Worm (Caenorhabditis elegans) whole organism, L4/young adult: ENCODE measurements around the gene cest-10.

Source experiments
- W03F9.2 ChIP-seq: fragments of 150-350 bp; optimal IDR thresholded peaks from 2 replicates; lab custom pipeline; 2014; ENCODE audit warnings: missing biosample characterization, missing genetic modification characterization
- dao-5 ChIP-seq: sonication (generic microtip); optimal IDR thresholded peaks from 2 replicates; lab custom pipeline; 2016; ENCODE audit warnings: missing genotype, missing genetic modification characterization, moderate library complexity, missing compliant biosample characterization
- him-1 ChIP-seq: sonication (generic microtip); optimal IDR thresholded peaks from 2 replicates; lab custom pipeline; 2016; ENCODE audit warnings: missing genotype, missing genetic modification reagents, missing genetic modification characterization, missing compliant biosample characterization

The cest-10 gene

DNA sequence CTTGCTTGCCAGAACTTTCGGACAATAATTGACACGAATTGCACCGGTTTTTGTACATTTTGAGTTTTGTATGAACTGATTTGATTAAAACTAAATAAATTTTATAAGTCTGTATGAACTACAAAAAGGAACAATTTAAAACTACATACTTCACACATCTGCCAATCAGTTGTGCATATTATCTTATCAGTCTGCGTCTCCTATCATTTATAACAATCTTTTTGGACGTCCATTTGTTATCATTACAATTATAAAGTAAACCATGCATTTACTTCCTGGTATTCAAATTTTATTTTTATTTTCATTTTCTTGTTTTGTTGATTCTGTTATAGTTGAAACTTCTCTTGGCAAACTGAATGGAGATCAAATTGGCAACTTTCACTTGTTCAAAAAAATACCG, at the start of gene cest-10:
TSS of gene cest-10 (plus strand) at position 254 of the 400 bp plus-strand sequence.
- TF ChIP-seq W03F9.2 (tag; lab: Kevin White, UChicago) (peak; percentile 6), him-1 (no peak)

DNA sequence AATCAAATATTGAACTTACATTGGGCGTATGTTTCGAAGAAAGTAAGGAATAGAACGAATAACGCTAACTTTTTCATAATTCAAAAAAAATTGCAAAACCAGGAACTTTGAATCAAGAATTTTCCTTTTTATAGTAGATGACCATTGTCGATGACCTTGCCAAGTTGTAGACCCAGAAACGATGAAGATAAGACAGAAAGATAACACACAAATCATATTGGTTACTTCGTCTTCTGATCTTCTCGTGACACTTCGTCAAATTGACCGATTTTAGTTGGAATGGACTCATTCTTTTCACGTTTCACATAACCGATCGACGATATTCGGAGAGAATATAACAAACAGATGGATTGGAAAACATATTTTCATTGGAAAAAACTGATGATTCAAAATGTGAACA, 48.6 kb upstream of the cest-10 start, which contains the start of gene grsp-3:
TSS of gene grsp-3 (minus strand) at position 149 of the 400 bp plus-strand sequence.
- TF ChIP-seq him-1, result no peak
- no peak for TF ChIP-seq dao-5

DNA sequence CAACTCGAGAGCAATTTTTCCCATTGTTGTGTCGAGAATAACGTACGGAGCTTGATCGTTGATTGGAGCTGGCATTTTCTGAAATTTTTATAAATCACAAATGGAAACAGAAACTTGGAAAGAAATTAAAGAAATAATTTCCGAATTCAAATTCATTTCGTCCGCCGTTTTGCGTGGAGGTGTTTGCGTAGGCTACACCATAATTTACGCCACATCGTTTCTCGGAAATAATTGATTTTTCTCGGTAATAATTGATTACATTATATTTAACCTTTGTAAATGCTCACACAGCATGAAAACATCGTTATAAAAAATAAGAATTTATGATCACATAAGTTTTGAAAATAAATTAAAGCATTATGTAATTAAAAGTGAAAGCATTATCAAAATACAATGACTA, 47.2 kb upstream of the cest-10 start, which contains the start of gene cyn-12:
TSS of gene cyn-12 (minus strand) at position 78 of the 400 bp plus-strand sequence.
- TF ChIP-seq W03F9.2 (tag; lab: Kevin White, UChicago) (no peak), dao-5 (no peak), him-1 (no peak)

DNA sequence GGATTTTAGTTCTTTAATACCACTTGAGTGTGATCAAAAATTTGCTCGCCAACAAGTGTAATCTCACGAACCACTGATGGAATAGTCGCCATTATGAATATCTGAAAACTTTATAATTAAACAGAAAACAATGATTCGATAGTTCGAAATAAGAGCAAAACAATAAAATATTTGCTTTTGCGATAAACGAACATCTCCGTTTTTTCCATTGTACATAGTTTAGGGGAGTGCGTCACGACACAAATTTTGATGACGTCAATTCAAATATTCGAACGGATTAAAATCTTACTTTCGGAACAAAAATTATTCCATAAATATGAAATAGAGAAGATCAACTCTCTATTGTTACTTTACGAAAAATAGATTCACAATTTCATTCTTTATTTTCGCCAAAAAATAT, 46.4 kb upstream of the cest-10 start, which contains the start of gene mutd-1:
TSS of gene mutd-1 (minus strand) at position 101 of the 400 bp plus-strand sequence.
- no peak for TF ChIP-seq him-1
- TF ChIP-seq dao-5, result no peak
- no peak for TF ChIP-seq W03F9.2 (tag; lab: Kevin White, UChicago)

DNA sequence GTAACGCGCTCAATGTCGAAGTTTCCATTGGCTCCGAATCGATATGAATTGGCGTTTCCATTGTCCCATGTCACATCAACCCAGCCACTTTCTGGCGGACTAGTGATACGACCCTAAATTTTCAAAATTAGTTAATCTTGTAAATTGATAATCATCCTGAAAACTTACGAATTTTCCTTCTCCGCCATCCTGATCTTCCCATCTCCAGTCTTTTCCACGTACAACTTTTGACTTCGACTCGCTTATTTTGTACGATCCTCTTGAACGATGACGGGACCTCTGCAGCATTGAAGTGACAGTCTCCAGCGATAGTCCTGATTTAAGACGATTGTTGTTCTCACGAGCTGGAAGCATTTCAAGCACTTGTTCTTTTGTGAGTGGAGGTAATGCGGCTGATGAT, 41.2 kb upstream of the cest-10 start:
- TF ChIP-seq dao-5 (no peak), him-1 (no peak), W03F9.2 (tag; lab: Kevin White, UChicago) (no peak)

DNA sequence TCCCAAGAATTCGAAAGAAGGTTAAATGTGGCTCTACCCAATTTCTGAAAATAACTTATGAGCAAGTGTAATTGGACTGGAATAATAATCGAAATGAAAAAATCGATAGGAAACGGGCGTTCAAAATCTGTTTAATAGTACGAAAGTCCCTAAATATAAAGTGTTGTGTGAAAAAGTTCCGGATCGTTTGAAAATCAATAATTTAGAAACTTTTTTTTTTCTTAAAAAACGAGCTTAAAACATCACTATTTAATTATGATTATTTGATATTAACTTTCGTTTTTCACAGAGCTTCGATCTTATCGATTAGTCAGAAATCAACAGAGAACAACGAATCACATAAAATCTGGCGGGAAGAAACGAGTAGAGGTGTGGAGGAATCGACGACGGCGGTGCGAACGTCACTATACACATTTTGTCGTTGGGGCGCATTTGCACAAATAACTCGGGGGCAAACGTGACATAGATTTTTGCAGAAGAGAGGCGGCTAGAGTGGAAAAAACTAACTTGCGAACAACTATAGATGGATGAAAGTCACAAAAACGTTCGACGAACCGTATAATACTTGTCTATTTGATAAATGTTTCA, 35.6 kb upstream of the cest-10 start, which contains the start of gene hecd-1:
TSS of gene hecd-1 (minus strand) at position 51 of the 588 bp plus-strand sequence.
- TF ChIP-seq him-1, result no peak
- no peak for TF ChIP-seq dao-5
- TF ChIP-seq W03F9.2 (tag; lab: Kevin White, UChicago), result no peak

DNA sequence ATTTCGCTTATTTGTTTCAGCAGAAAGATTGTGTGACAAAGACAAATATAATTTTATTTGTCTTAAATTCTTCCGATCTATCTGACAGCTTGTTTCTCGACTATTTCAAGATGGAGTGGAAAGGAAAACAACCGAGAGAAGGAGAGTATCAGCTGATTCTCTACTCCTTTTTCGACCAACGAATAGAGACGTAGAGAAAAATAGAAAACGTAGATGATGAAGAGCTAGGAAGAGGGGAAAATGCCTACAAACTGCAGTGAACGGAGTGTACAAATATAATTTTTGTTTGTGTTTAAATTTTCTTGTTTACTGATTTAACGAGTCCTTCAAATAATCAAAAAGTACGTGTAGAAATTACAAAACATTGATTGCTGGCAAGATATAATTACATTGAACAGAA, 32.6 kb upstream of the cest-10 start:
- TF ChIP-seq W03F9.2 (tag; lab: Kevin White, UChicago) (peak; percentile 21), him-1 (no peak)

DNA sequence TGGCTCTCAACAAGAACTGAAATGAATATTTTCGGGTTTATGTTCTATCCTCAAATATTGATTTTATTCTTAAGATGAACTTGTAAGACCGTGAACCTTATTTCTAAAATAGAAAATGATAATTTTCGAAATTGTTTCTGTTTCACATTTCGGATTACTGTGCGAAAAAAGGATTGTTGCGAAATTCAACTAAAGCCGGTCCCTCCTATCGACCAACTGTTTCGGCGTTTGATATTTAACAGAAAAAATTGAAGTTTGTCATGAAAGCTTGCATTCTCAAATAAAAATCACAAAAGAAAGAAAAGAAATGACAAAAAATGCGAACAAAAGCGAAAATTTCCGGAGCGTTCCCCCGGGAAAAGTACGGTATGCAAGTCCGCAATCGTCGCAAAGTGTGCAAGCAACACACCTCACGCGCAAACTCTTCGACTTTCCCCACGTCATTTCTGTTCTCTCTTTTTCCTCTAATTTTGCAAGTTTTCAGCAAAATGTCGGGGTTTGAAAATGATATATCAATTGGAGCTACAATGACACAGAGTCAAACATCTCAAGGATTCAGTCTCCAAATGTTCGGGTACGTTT, 31.2 kb upstream of the cest-10 start, which contains the start of gene C34D4.4:
TSS of gene C34D4.4 (plus strand) at position 342 of the 582 bp plus-strand sequence.
- TF ChIP-seq dao-5 (no peak), W03F9.2 (tag; lab: Kevin White, UChicago) (no peak), him-1 (no peak)

DNA sequence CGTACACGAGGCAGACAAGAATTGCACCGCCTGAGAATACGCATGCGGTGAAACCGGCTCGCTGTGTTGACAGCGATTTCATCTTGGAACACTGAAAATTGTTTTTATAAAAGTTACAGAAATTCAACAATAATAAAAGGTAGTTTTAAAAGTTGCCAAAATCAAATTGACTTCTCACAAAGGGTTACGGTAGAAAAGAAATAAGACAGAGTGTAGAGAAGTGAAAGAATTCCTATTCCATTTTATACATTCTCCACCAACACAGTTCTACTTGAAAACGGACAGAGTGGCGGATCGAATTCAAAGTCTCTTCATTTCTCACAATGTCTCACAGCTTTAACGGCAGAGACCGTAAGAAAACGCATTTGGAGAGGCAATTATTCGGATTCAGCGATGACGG, 27.9 kb upstream of the cest-10 start, which contains the start of gene col-113:
TSS of gene col-113 (minus strand) at position 101 of the 400 bp plus-strand sequence.
- TF ChIP-seq dao-5 (no peak), him-1 (no peak), W03F9.2 (tag; lab: Kevin White, UChicago) (no peak)

DNA sequence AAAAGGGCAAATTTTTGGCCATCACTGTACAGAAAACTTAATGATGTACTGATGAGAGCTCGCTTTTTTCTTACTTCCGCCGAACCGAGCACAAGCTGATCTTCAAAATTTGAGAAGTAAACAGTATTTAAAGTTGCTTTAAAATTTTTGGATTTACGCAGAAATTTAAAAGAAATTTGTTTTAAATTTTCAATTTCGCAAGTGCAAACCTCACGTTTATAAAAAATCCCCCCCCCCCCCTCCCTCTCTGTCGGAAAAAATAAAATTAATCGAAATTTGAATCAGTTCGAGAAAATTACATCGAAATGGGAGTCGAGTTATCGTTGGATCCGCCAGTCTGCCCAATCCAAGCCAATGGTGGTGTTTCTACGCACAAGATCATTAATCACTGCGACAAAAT, 27.0 kb upstream of the cest-10 start, which contains the start of gene C34D4.3:
TSS of gene C34D4.3 (plus strand) at position 301 of the 400 bp plus-strand sequence.
- no peak for TF ChIP-seq dao-5
- TF ChIP-seq W03F9.2 (tag; lab: Kevin White, UChicago), result no peak
- no peak for TF ChIP-seq him-1

DNA sequence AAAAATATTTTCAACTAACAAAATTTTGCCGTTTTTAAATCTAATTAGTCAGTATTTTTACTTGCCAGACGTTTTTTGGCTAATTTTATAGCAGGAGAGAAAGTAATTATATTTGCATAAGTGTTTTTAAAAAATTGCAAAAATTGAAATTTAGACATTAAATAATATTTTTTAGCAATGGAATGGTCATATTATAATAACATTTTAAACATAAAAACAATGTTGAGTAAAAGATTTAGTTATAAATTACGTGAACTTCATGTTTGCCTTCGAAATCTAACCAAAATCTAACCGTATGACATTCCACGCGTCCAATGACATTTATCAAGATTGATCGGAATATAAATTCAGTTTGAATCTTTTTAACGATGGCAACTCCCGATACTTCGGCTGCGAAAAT, 26.0 kb upstream of the cest-10 start, which contains the start of gene C34D4.2:
TSS of gene C34D4.2 (plus strand) at position 301 of the 400 bp plus-strand sequence.
- no peak for TF ChIP-seq him-1
- no peak for TF ChIP-seq W03F9.2 (tag; lab: Kevin White, UChicago)
- TF ChIP-seq dao-5, result no peak

DNA sequence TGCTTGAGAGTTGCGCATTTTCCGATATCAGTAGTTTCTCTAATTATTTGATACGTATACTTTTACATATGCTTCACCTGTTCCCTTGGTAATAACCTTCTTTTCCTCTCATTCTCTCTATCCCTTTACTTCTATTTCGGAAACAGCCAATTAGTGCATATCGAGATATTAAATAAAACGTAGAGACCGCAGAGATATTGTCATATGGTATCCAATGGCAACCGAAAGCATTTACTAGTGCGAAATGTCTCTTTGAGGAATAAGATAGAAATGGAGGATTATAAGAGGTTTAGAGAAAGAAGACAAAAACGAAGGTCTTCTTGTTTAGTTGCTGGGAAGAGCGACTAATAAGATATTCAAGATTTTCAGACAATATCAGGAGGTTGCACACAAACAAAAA, 24.0 kb upstream of the cest-10 start, which contains the start of gene maph-9:
TSS of gene maph-9 (plus strand) at position 273 of the 400 bp plus-strand sequence.
- no peak for TF ChIP-seq dao-5
- TF ChIP-seq him-1, result no peak
- no peak for TF ChIP-seq W03F9.2 (tag; lab: Kevin White, UChicago)

DNA sequence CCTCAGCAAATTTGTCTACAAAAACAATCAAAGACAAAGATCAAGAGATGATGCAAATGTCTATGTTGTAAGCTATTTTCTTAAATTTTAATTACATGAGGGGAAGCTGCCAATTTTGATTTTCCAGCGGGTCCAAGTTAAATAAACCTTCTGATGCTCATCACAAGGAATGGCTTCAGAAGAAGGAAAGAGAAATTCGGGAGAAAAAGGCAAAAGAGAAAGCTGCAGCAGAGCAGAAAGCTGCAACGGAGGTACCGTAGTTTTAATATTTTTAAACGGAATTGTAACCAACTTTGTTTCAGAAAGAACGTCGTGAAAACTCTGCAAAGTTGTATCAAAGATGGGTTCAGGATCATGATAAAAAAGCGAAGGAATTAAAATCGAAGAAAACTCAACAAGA, 22.2 kb upstream of the cest-10 start:
- TF ChIP-seq dao-5, result no peak
- TF ChIP-seq him-1, result no peak
- no peak for TF ChIP-seq W03F9.2 (tag; lab: Kevin White, UChicago)

DNA sequence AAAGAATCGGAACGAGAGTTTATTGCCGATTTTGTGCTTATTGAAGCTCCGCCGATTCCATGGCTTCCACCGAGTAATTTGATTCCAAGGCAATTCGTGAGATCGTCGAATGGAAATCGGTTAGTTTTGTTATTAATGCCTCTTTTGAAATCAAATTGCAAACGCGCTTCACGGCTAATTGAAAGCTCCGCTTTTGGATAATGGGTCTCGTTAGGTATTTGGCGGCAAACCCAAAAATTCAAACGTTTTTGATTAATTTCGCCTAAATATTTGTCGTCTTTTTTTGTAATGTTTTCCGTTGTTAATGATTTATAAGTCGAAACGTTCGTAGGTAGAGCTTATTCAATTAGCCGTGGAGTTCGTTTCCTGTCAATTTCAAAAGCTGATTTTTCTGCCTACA, 20.8 kb upstream of the cest-10 start:
- TF ChIP-seq him-1 (no peak), W03F9.2 (tag; lab: Kevin White, UChicago) (no peak), dao-5 (no peak)

DNA sequence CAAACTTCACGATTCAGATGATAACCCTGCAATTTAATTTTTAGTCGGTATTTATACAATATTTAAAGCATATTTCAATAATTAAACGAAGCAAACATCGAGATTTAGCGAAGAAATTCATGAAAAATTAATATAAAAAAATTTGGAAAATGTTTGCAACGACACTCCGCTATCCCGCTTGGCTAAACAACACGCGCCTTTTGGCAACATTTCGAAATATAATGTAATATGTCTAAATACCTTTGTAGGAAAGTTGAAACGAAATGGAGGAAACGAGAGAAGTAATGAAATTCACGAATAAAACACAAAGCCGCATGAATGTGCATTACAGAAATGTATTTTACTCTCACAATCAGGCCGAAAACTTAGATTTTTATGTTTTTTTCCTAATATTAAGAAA, 14.6 kb upstream of the cest-10 start, which contains the start of gene rpc-1:
TSS of gene rpc-1 (minus strand) at position 26 of the 400 bp plus-strand sequence.
- TF ChIP-seq W03F9.2 (tag; lab: Kevin White, UChicago), result no peak
- TF ChIP-seq him-1, result no peak
- TF ChIP-seq dao-5, result no peak
